Worm (Caenorhabditis elegans) whole organism, L4 larva: ENCODE data around the gene Y75B8A.18.
A peak's percentile ranks its signal among the peaks of the same experiment; 100 is the strongest.

Source experiments
- D1046.2 ChIP-seq: fragments of 200-800 bp; sonication (Bioruptor generic); IDR thresholded peaks from 2 replicates; pipeline ENCODE4 v1.3.6; 2022; ENCODE audit warnings: missing genetic modification characterization, missing compliant biosample characterization
- F44E2.7 ChIP-seq: fragments of 200-800 bp; sonication (Bioruptor generic); IDR thresholded peaks from 2 replicates; pipeline ENCODE4 v2.1.2; 2022; ENCODE audit warnings: missing genetic modification characterization, missing compliant biosample characterization
- F49E8.2 ChIP-seq: sonication (generic microtip); optimal IDR thresholded peaks from 2 replicates; lab custom pipeline; 2016; ENCODE audit warnings: missing compliant biosample characterization, mild to moderate bottlenecking, missing genetic modification characterization, borderline replicate concordance
- T20F7.1 ChIP-seq: fragments of 200-800 bp; sonication (Bioruptor generic); optimal IDR thresholded peaks from 2 replicates; lab custom pipeline; 2018; ENCODE audit warnings: mild to moderate bottlenecking, missing genetic modification characterization, missing compliant biosample characterization
- ZK337.2 ChIP-seq: fragments of 200-800 bp; sonication (Bioruptor generic); IDR thresholded peaks from 2 replicates; pipeline ENCODE4 v1.3.6; 2022; ENCODE audit warnings: missing genetic modification reagents, missing genetic modification characterization, missing compliant biosample characterization
- aha-1 ChIP-seq: fragments of 150-350 bp; peaks from one replicate; lab custom pipeline; 2014; ENCODE audit warnings: missing biosample characterization, missing genetic modification characterization
- aly-2 ChIP-seq: sonication (generic microtip); optimal IDR thresholded peaks from 2 replicates; lab custom pipeline; 2018; ENCODE audit warnings: missing biosample characterization, missing genetic modification characterization
- arid-1 ChIP-seq: fragments of 200-800 bp; sonication (Bioruptor generic); conservative IDR thresholded peaks from 2 replicates; pipeline ENCODE4 v1.3.6; 2022; ENCODE audit warnings: missing genetic modification reagents, missing genetic modification characterization, missing compliant biosample characterization
- ces-1 ChIP-seq: fragments of 150-350 bp; sonication (generic microtip); optimal IDR thresholded peaks from 4 replicates; lab custom pipeline; 2014; ENCODE audit warnings: missing biosample characterization, missing genetic modification reagents, missing genetic modification characterization
- ctbp-1 ChIP-seq: fragments of 200-800 bp; sonication (Bioruptor generic); IDR thresholded peaks from 2 replicates; pipeline ENCODE4 v1.3.6; 2022; ENCODE audit warnings: missing genetic modification reagents, missing genetic modification characterization, missing compliant biosample characterization
- egl-43 ChIP-seq: fragments of 200-800 bp; sonication (Bioruptor generic); IDR thresholded peaks from 2 replicates; pipeline ENCODE4 v1.3.6; 2022; ENCODE audit warnings: missing genetic modification reagents, missing genetic modification characterization, missing compliant biosample characterization
- fkh-10 ChIP-seq: fragments of 150-350 bp; optimal IDR thresholded peaks from 2 replicates; lab custom pipeline; 2014; ENCODE audit warnings: missing biosample characterization, missing genetic modification reagents, missing genetic modification characterization
- gei-8 ChIP-seq: fragments of 200-800 bp; sonication (Bioruptor generic); optimal IDR thresholded peaks from 2 replicates; lab custom pipeline; 2018; ENCODE audit warnings: mild to moderate bottlenecking, missing genetic modification characterization, missing compliant biosample characterization
- lin-1 ChIP-seq: fragments of 200-800 bp; sonication (Bioruptor generic); IDR thresholded peaks from 2 replicates; pipeline ENCODE4 v1.3.6; 2022; ENCODE audit warnings: missing genetic modification reagents, missing genetic modification characterization, missing compliant biosample characterization
- lin-29 ChIP-seq: fragments of 200-800 bp; sonication (Bioruptor generic); IDR thresholded peaks from 2 replicates; pipeline ENCODE4 v1.3.6; 2022; ENCODE audit warnings: missing genetic modification reagents, missing genetic modification characterization, missing compliant biosample characterization
- lin-38 ChIP-seq: fragments of 200-800 bp; sonication (Bioruptor generic); IDR thresholded peaks from 2 replicates; pipeline ENCODE4 v1.3.6; 2022; ENCODE audit warnings: missing genetic modification reagents, missing genetic modification characterization, missing compliant biosample characterization
- madf-9 ChIP-seq: fragments of 200-800 bp; sonication (Bioruptor generic); conservative IDR thresholded peaks from 2 replicates; pipeline ENCODE4 v1.3.6; 2022; ENCODE audit warnings: missing genetic modification reagents, missing genetic modification characterization, missing compliant biosample characterization
- mdl-1 ChIP-seq, 2 experiments: fragments of 150-350 bp in 1 of 2; sonication (generic microtip) in 1 of 2; optimal IDR thresholded peaks; 2 replicates each; lab custom pipeline; 2014 to 2017; ENCODE audit warnings: missing biosample characterization in 2 of 2, missing genetic modification characterization in 2 of 2
- mdt-29 ChIP-seq: fragments of 200-800 bp; sonication (Bioruptor generic); IDR thresholded peaks from 2 replicates; pipeline ENCODE4 v1.3.6; 2022; ENCODE audit warnings: missing genetic modification reagents, missing genetic modification characterization, missing compliant biosample characterization
- mes-2 ChIP-seq: sonication (generic microtip); optimal IDR thresholded peaks from 2 replicates; lab custom pipeline; 2016; ENCODE audit warnings: missing genotype, mild to moderate bottlenecking, missing genetic modification characterization, missing compliant biosample characterization; ENCODE audit not compliant: poor library complexity, severe bottlenecking
- mxl-2 ChIP-seq: fragments of 200-800 bp; sonication (Bioruptor generic); conservative IDR thresholded peaks from 2 replicates; pipeline ENCODE4 v1.3.6; 2022; ENCODE audit warnings: missing genetic modification reagents, missing genetic modification characterization, missing compliant biosample characterization
- nhr-42 ChIP-seq: fragments of 200-800 bp; sonication (Bioruptor generic); IDR thresholded peaks from 2 replicates; pipeline ENCODE4 v1.3.6; 2022; ENCODE audit warnings: missing genetic modification characterization, missing compliant biosample characterization
- nhr-48 ChIP-seq: sonication (generic microtip); optimal IDR thresholded peaks from 2 replicates; lab custom pipeline; 2016; ENCODE audit warnings: mild to moderate bottlenecking, missing genetic modification characterization, missing compliant biosample characterization
- pha-4 ChIP-seq, 2 experiments: fragments of 150-350 bp in 1 of 2; fragments of 200-800 bp in 1 of 2; sonication (Bioruptor generic) in 1 of 2; IDR thresholded peaks in 1 of 2; optimal IDR thresholded peaks in 1 of 2; 2 replicates each; pipeline versions ENCODE4 v1.3.6 to Lab custom; 2014 to 2022; ENCODE audit warnings: missing genetic modification characterization in 2 of 2, missing genetic modification reagents in 2 of 2, missing biosample characterization in 1 of 2, missing compliant biosample characterization in 1 of 2
- set-16 ChIP-seq: fragments of 200-800 bp; sonication (Bioruptor generic); IDR thresholded peaks from 2 replicates; pipeline ENCODE4 v1.3.6; 2022; ENCODE audit warnings: missing genetic modification reagents, missing genetic modification characterization, missing compliant biosample characterization
- skn-1 ChIP-seq: fragments of 150-350 bp; optimal IDR thresholded peaks from 2 replicates; lab custom pipeline; 2014; ENCODE audit warnings: missing biosample characterization, missing genetic modification characterization
- unc-62 ChIP-seq, 3 experiments: fragments of 150-350 bp in 1 of 3; sonication (generic microtip); optimal IDR thresholded peaks in 2 of 3; peaks in 1 of 3; 1 replicate in 1 of 3; 2 replicates in 2 of 3; lab custom pipeline; 2014 to 2017; ENCODE audit warnings: missing biosample characterization in 3 of 3, missing genetic modification characterization in 3 of 3, missing genetic modification reagents in 3 of 3, missing genotype in 1 of 3
- zfp-2 ChIP-seq: sonication (generic microtip); optimal IDR thresholded peaks from 2 replicates; lab custom pipeline; 2016; ENCODE audit warnings: mild to moderate bottlenecking, missing genetic modification characterization, missing compliant biosample characterization
- zfp-3 ChIP-seq: fragments of 200-800 bp; sonication (Bioruptor generic); conservative IDR thresholded peaks from 2 replicates; pipeline ENCODE4 v1.3.6; 2022; ENCODE audit warnings: missing genetic modification reagents, missing genetic modification characterization, missing compliant biosample characterization
- zip-11 ChIP-seq: fragments of 200-800 bp; sonication (Bioruptor generic); IDR thresholded peaks from 2 replicates; pipeline ENCODE4 v1.3.6; 2022; ENCODE audit warnings: missing genetic modification characterization, missing compliant biosample characterization
- zip-2 ChIP-seq: fragments of 150-350 bp; optimal IDR thresholded peaks from 2 replicates; lab custom pipeline; 2014; ENCODE audit warnings: missing biosample characterization, missing genetic modification characterization
- ztf-7 ChIP-seq: fragments of 150-350 bp; optimal IDR thresholded peaks from 2 replicates; lab custom pipeline; 2014; ENCODE audit warnings: missing biosample characterization, missing genetic modification characterization

Gene Y75B8A.18

ce11 chrIII:12207574-12207973, 18.5 kb downstream of the Y75B8A.18 start:
- TF ChIP-seq madf-9 (GFP tag; lab: Robert Waterston, UW): no peak
- TF ChIP-seq unc-62 (GFP tag; optimal IDR thresholded peaks at IDR 0.05 in 1 of 2; lab: Kevin White, UChicago): peak in 1 of 2 experiments; percentile 55
- no peak for TF ChIP-seq unc-62 (tag; optimal IDR thresholded peaks at IDR 0.05; lab: Kevin White, UChicago)
- no peak for TF ChIP-seq lin-38
- TF ChIP-seq arid-1 (GFP tag; lab: Robert Waterston, UW): no peak
- TF ChIP-seq D1046.2 (GFP tag; lab: Robert Waterston, UW): no peak
- TF ChIP-seq zfp-2: no peak
- peak; percentile 71 for TF ChIP-seq set-16 (GFP tag; lab: Robert Waterston, UW)
- TF ChIP-seq nhr-42 (GFP tag; lab: Robert Waterston, UW): no peak
- no peak for TF ChIP-seq F49E8.2 (tag; lab: Kevin White, UChicago)
- TF ChIP-seq mdt-29 (GFP tag; lab: Robert Waterston, UW): no peak
- TF ChIP-seq mes-2: no peak
- no peak for TF ChIP-seq ZK337.2 (GFP tag; lab: Robert Waterston, UW)
- no peak for TF ChIP-seq mxl-2 (GFP tag; lab: Robert Waterston, UW)
- no peak for TF ChIP-seq T20F7.1 (GFP tag; lab: Kevin White, UChicago)
- peak; percentile 71 for TF ChIP-seq aha-1 (tag; lab: Kevin White, UChicago)
- no peak for TF ChIP-seq fkh-10 (GFP tag; lab: Kevin White, UChicago)
- no peak for TF ChIP-seq zfp-3

ce11 chrIII:12205271-12205670, 20.8 kb downstream of the Y75B8A.18 start:
- TF ChIP-seq set-16 (GFP tag; lab: Robert Waterston, UW) (peak; percentile 59), ctbp-1 (GFP tag; lab: Robert Waterston, UW) (no peak), pha-4 (GFP tag; IDR thresholded peaks at IDR 0.05; lab: Robert Waterston, UW) (no peak), pha-4 (tag; optimal IDR thresholded peaks at IDR 0.05; lab: Kevin White, UChicago) (no peak), zip-2 (tag; lab: Kevin White, UChicago) (no peak), D1046.2 (GFP tag; lab: Robert Waterston, UW) (0 out of 2 replicates have a peak, but pooled peaks have one; percentile 49)
- TF ChIP-seq, all 104 proteins: peak for 2

DNA sequence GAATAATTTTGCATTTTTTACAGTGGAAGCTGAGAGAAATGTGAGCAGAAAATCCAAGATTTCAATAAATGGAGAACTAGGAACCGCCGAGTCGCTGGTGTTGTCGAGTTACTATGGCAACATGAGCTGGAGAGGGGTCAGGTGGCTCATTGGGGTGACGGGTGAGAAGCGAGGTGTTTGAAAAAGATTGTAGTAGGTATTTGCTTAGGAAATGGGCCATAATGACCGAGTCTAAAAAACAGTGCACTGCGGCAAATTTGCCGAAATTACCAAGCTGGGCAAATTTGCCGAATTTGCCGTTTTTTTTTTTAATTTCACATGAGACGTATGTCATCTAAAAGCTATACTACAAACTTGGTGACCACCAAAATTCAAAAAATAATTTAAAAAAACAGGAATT, 23.6 kb downstream of the Y75B8A.18 start, which contains the start of gene osm-12:
TSS of gene osm-12 (minus strand) at position 101 of the 400 bp plus-strand sequence.
- TF ChIP-seq lin-1 (GFP tag; lab: Robert Waterston, UW) (no peak), lin-29 (GFP tag; lab: Robert Waterston, UW) (no peak), gei-8 (GFP tag; lab: Kevin White, UChicago) (no peak), aha-1 (tag; lab: Kevin White, UChicago) (peak; percentile 71)

DNA sequence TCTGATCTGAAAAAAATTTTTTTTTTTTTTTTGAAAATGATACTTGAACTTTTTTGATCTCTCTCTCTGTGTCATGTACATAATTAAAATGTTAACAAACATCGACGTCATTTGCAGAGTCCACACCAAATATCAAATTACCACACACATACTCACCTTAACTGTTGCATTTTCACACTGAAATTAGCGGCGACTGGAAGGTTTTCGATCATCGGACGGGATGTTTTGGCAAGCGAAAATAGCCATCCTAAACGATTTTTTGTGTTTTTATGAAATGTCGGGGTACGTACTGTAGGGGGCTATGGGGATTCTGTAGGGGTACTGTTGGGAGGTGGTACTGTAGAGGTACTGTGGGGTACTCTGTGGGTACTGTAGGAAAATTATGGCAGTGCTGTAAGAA, 27.9 kb downstream of the Y75B8A.18 start:
- TF ChIP-seq egl-43: no peak
- no peak for TF ChIP-seq ztf-7
- no peak for TF ChIP-seq mdl-1 (tag; optimal IDR thresholded peaks at IDR 0.05; lab: Kevin White, UChicago)
- TF ChIP-seq F44E2.7 (GFP tag; lab: Robert Waterston, UW): no peak

DNA sequence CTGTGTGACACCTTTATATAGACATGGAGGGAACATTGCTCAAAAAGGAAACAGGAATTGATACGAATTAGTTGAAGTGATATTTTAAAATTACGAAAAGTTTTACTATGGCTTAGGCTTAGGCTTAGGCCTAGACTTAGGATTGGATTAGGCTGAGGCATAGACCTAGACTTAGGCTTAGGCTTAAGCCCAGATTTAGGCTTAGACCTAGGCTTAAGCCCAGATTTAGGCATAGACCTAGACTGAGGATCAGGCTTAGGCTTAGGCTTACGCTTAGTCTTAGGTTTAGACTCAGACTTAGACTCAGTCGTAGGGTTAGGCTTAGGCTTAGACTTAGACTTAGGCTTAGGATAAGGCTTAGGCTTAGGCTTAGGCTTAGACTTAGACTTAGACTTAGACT, 30.0 kb downstream of the Y75B8A.18 start:
- peak in 1 of 2 experiments; percentile 84 for TF ChIP-seq unc-62 (GFP tag; optimal IDR thresholded peaks at IDR 0.05 in 1 of 2; lab: Kevin White, UChicago)
- no peak for TF ChIP-seq unc-62 (tag; optimal IDR thresholded peaks at IDR 0.05; lab: Kevin White, UChicago)
- TF ChIP-seq nhr-48 (tag; lab: Kevin White, UChicago): no peak

- TF ChIP-seq zip-11 (no peak), ces-1 (no peak), aly-2 (no peak), mxl-2 (GFP tag; lab: Robert Waterston, UW) (no peak), skn-1 (tag; lab: Kevin White, UChicago) (no peak)
Observed at ce11 chrIII:12194190-12194589, 31.8 kb downstream of the Y75B8A.18 start, which contains the start of gene Y75B8A.44. Y75B8A.44 (plus strand) TSS chrIII:12194490.
